Fruit fly (Drosophila melanogaster): ENCODE results near the gene CG3862.
A peak's percentile ranks its signal among the peaks of the same experiment; 100 is the strongest.

CG3862 gene

dm6 chr2L:825768-826263, at the start of gene CG3862, which contains the start of gene dock:
Gene CG3862 (minus strand): TSS chr2L:825861.
Gene dock (plus strand): TSS chr2L:825969.
- TF ChIP-seq CTCF (optimal IDR thresholded peaks at IDR 0.05) = peak; percentile 59 to 65
- TF ChIP-seq CG8478 (optimal IDR thresholded peaks at IDR 0.05) = no peak

- TF ChIP-seq CG8478 (optimal IDR thresholded peaks at IDR 0.05) (no peak), CTCF (optimal IDR thresholded peaks at IDR 0.05) (no peak)
These were observed 48.3 kb upstream of the CG3862 start for dm6 chr2L:873724-874504.

- TF ChIP-seq CTCF (optimal IDR thresholded peaks at IDR 0.05) (peak; percentile 88 to 96), CG8478 (optimal IDR thresholded peaks at IDR 0.05) (no peak)
These were observed 45.8 kb upstream of the CG3862 start for dm6 chr2L:871419-871846.

- TF ChIP-seq CTCF (optimal IDR thresholded peaks at IDR 0.05) (peak in 1 of 2 experiments; percentile 43), CG8478 (optimal IDR thresholded peaks at IDR 0.05) (no peak)
These were observed 45.2 kb upstream of the CG3862 start for dm6 chr2L:870749-871418.

dm6 chr2L:870285-870684, 44.6 kb upstream of the CG3862 start, which contains the start of gene PNUTS:
Gene PNUTS (plus strand): TSS chr2L:870465.
- TF ChIP-seq CG8478 (optimal IDR thresholded peaks at IDR 0.05) (no peak), CTCF (optimal IDR thresholded peaks at IDR 0.05) (no peak)

dm6 chr2L:869497-870040, 43.9 kb upstream of the CG3862 start, which contains the start of gene dbe:
Gene dbe (minus strand): TSS chr2L:869857.
- TF ChIP-seq CTCF (optimal IDR thresholded peaks at IDR 0.05) (no peak), CG8478 (optimal IDR thresholded peaks at IDR 0.05) (no peak)

- TF ChIP-seq CTCF (optimal IDR thresholded peaks at IDR 0.05) (no peak), CG8478 (optimal IDR thresholded peaks at IDR 0.05) (no peak)
These were observed 43.3 kb upstream of the CG3862 start for dm6 chr2L:868961-869360.

dm6 chr2L:867899-868605, 42.4 kb upstream of the CG3862 start, which contains the start of gene aru:
Gene aru (minus strand): TSS chr2L:868354.
- TF ChIP-seq CTCF (optimal IDR thresholded peaks at IDR 0.05) (no peak), CG8478 (optimal IDR thresholded peaks at IDR 0.05) (no peak)

dm6 chr2L:866950-867744, 41.5 kb upstream of the CG3862 start:
- TF ChIP-seq CG8478 (optimal IDR thresholded peaks at IDR 0.05) (no peak), CTCF (optimal IDR thresholded peaks at IDR 0.05) (no peak)

dm6 chr2L:865851-866250, 40.2 kb upstream of the CG3862 start:
- no peak for TF ChIP-seq CG8478 (optimal IDR thresholded peaks at IDR 0.05)
- no peak for TF ChIP-seq CTCF (optimal IDR thresholded peaks at IDR 0.05)

dm6 chr2L:859897-860296, 34.2 kb upstream of the CG3862 start, which contains the start of gene CG13950:
Gene CG13950 (plus strand): TSS chr2L:860197.
- TF ChIP-seq CG8478 (optimal IDR thresholded peaks at IDR 0.05) (no peak), CTCF (optimal IDR thresholded peaks at IDR 0.05) (no peak)

- TF ChIP-seq CG8478 (optimal IDR thresholded peaks at IDR 0.05) (no peak), CTCF (optimal IDR thresholded peaks at IDR 0.05) (no peak)
These were observed 32.3 kb upstream of the CG3862 start for dm6 chr2L:857897-858517.

dm6 chr2L:856690-857488, 31.2 kb upstream of the CG3862 start:
- TF ChIP-seq CTCF (optimal IDR thresholded peaks at IDR 0.05) = peak in 1 of 2 experiments; percentile 1
- no peak for TF ChIP-seq CG8478 (optimal IDR thresholded peaks at IDR 0.05)
